Worm (Caenorhabditis elegans): ENCODE measurements around the gene col-38.

DNA sequence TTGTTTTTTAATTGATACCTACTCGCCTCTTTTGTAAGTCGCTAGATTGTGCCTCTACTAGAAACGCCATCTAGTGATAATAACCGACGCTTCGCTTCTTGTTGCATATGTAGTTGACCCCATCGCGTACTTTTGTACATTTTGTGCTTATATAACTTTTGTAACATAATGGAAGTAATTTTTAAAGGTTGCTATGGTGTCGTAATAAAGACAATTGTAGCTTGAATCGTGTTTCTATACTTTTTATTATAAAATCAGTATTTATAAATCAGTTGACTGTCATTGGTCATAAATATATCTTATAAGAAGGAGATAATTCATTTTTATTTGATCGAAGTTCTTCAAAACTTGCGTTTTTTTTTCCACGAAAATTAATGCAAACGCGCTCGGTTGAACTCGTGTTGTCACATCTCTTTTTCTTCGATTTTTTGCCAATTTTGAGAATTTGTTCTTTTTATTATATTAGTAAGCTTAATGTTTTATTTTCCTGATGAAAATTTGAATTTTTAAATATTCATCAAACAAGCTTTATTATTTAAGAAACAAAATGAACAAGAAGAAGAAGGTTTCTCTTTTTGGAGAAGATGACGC lies 8.7 kb upstream of the col-38 start, which contains the start of gene F54C9.9:
- TF ChIP-seq dao-5 (tag; optimal IDR thresholded peaks at IDR 0.05) (no peak), W03F9.2 (tag; optimal IDR thresholded peaks at IDR 0.05) (no peak), him-1 (tag; optimal IDR thresholded peaks at IDR 0.05) (no peak)
